Fruit fly (Drosophila melanogaster) whole organism, wandering third instar larva: ENCODE measurements around the gene CG8300.
A peak's percentile ranks its signal among the peaks of the same experiment; 100 is the strongest.

Experiments used
- Abd-B ChIP-seq: fragments of >200 bp; optimal IDR thresholded peaks from 2 replicates; lab custom pipeline; 2017; ENCODE audit warnings: missing biosample characterization, missing genetic modification characterization
- CG32264 ChIP-seq: fragments of 200-800 bp; sonication (Bioruptor generic); optimal IDR thresholded peaks from 2 replicates; lab custom pipeline; 2016; ENCODE audit warnings: missing biosample characterization, missing genetic modification characterization
- CG9705 ChIP-seq: fragments of 200-800 bp; sonication (Bioruptor generic); optimal IDR thresholded peaks from 2 replicates; lab custom pipeline; 2018; ENCODE audit warnings: missing biosample characterization, mild to moderate bottlenecking, missing genetic modification characterization
- CrebA ChIP-seq: fragments of 200-800 bp; sonication (Bioruptor generic); optimal IDR thresholded peaks from 2 replicates; lab custom pipeline; 2016; ENCODE audit warnings: missing biosample characterization, mild to moderate bottlenecking, missing genetic modification characterization, borderline replicate concordance
- Dfd ChIP-seq: fragments of >200 bp; optimal IDR thresholded peaks from 2 replicates; lab custom pipeline; 2017; ENCODE audit warnings: missing biosample characterization, missing genetic modification characterization
- Dif ChIP-seq: fragments of 200-275, 200-300 bp; sonication (Bioruptor generic); optimal IDR thresholded peaks from 2 replicates; lab custom pipeline; 2018; ENCODE audit warnings: missing biosample characterization, missing genetic modification characterization; ENCODE audit not compliant: partially characterized antibody
- GATAd ChIP-seq: sonication (Bioruptor generic); optimal IDR thresholded peaks from 2 replicates; lab custom pipeline; 2016; ENCODE audit warnings: missing biosample characterization, missing genetic modification characterization
- HLH106 ChIP-seq: fragments of 200-800 bp; optimal IDR thresholded peaks from 3 replicates; lab custom pipeline; 2019; ENCODE audit warnings: missing biosample characterization, mild to moderate bottlenecking, missing genetic modification characterization, moderate library complexity
- Hnf4 ChIP-seq: fragments of 200-800 bp; sonication (Bioruptor generic); optimal IDR thresholded peaks from 2 replicates; lab custom pipeline; 2016; ENCODE audit warnings: missing biosample characterization, mild to moderate bottlenecking, missing genetic modification characterization
- Hr78 ChIP-seq: fragments of >200 bp; optimal IDR thresholded peaks from 2 replicates; lab custom pipeline; 2017; ENCODE audit warnings: missing biosample characterization, missing genetic modification characterization
- Hr83 ChIP-seq: fragments of 200-300 bp; sonication (Bioruptor generic); optimal IDR thresholded peaks from 2 replicates; lab custom pipeline; 2016; ENCODE audit warnings: missing biosample characterization, mild to moderate bottlenecking, missing genetic modification characterization, moderate library complexity; ENCODE audit not compliant: poor library complexity, severe bottlenecking
- Jra ChIP-seq: sonication (Bioruptor generic); optimal IDR thresholded peaks from 2 replicates; lab custom pipeline; 2016; ENCODE audit warnings: missing biosample characterization, missing genetic modification characterization
- Mio ChIP-seq: sonication (Bioruptor generic); optimal IDR thresholded peaks from 2 replicates; lab custom pipeline; 2016; ENCODE audit warnings: missing biosample characterization, missing genetic modification characterization
- Myc ChIP-seq: fragments of >200 bp; optimal IDR thresholded peaks from 2 replicates; lab custom pipeline; 2017
- N ChIP-seq: fragments of >200 bp; optimal IDR thresholded peaks from 2 replicates; lab custom pipeline; 2018; ENCODE audit warnings: missing biosample characterization, missing external identifiers, missing genetic modification characterization
- OdsH ChIP-seq: fragments of 200-800 bp; sonication (Bioruptor generic); optimal IDR thresholded peaks from 2 replicates; lab custom pipeline; 2016; ENCODE audit warnings: missing biosample characterization, mild to moderate bottlenecking, missing genetic modification characterization
- Rel ChIP-seq, 2 experiments: fragments of 200-800 bp; sonication (Bioruptor generic) in 1 of 2; optimal IDR thresholded peaks; 2 replicates in 1 of 2; 3 replicates in 1 of 2; lab custom pipeline; 2016 to 2019; ENCODE audit warnings: mild to moderate bottlenecking in 2 of 2, missing biosample characterization in 2 of 2, missing genetic modification characterization in 2 of 2, moderate library complexity in 1 of 2
- Sp1 ChIP-seq: fragments of 200-800 bp; sonication (Bioruptor generic); optimal IDR thresholded peaks from 3 replicates; lab custom pipeline; 2019; ENCODE audit warnings: missing biosample characterization, mild to moderate bottlenecking, missing genetic modification characterization, moderate library complexity
- Vsx2 ChIP-seq: fragments of 200-300, 225-300 bp; sonication (Bioruptor generic); optimal IDR thresholded peaks from 2 replicates; lab custom pipeline; 2018; ENCODE audit warnings: missing biosample characterization, missing genetic modification characterization; ENCODE audit not compliant: partially characterized antibody
- br ChIP-seq: fragments of 200-800 bp; sonication (Bioruptor generic); optimal IDR thresholded peaks from 2 replicates; lab custom pipeline; 2016; ENCODE audit warnings: missing biosample characterization, missing genetic modification characterization
- dmrt93B ChIP-seq: fragments of 200-800 bp; sonication (Bioruptor generic); optimal IDR thresholded peaks from 2 replicates; lab custom pipeline; 2018; ENCODE audit warnings: missing biosample characterization, mild to moderate bottlenecking, missing genetic modification characterization
- ey ChIP-seq: fragments of 200-800 bp; sonication (Bioruptor generic); optimal IDR thresholded peaks from 2 replicates; lab custom pipeline; 2016; ENCODE audit warnings: missing biosample characterization, missing genetic modification characterization
- foxo ChIP-seq, 2 experiments: fragments of 200-800 bp; sonication (Bioruptor generic); optimal IDR thresholded peaks; 2 replicates in 1 of 2; 3 replicates in 1 of 2; lab custom pipeline; 2016 to 2017; ENCODE audit warnings: missing biosample characterization in 2 of 2, missing genetic modification characterization in 2 of 2
- fru ChIP-seq: fragments of 200-800 bp; sonication (Bioruptor generic); optimal IDR thresholded peaks from 3 replicates; lab custom pipeline; 2016; ENCODE audit warnings: missing biosample characterization, mild to moderate bottlenecking, missing genetic modification characterization
- lola ChIP-seq: fragments of >200 bp; optimal IDR thresholded peaks from 2 replicates; lab custom pipeline; 2017; ENCODE audit warnings: missing biosample characterization, missing genetic modification characterization
- pan ChIP-seq: fragments of >200 bp; optimal IDR thresholded peaks from 2 replicates; lab custom pipeline; 2017
- psq ChIP-seq: fragments of 200-800 bp; sonication (Bioruptor generic); optimal IDR thresholded peaks from 3 replicates; lab custom pipeline; 2017; ENCODE audit warnings: missing biosample characterization, mild to moderate bottlenecking, missing genetic modification characterization, moderate library complexity
- rgr ChIP-seq: fragments of 200-800 bp; sonication (Bioruptor generic); optimal IDR thresholded peaks from 3 replicates; lab custom pipeline; 2016; ENCODE audit warnings: missing biosample characterization, mild to moderate bottlenecking, missing genetic modification characterization
- sage ChIP-seq: fragments of 200-800 bp; sonication (Bioruptor generic); optimal IDR thresholded peaks from 2 replicates; lab custom pipeline; 2016; ENCODE audit warnings: missing biosample characterization, mild to moderate bottlenecking, missing genetic modification characterization
- tai ChIP-seq: sonication (Bioruptor generic); optimal IDR thresholded peaks from 2 replicates; lab custom pipeline; 2016; ENCODE audit warnings: missing biosample characterization, missing genetic modification characterization
- usp ChIP-seq: fragments of >200 bp; optimal IDR thresholded peaks from 2 replicates; lab custom pipeline; 2017; ENCODE audit warnings: missing biosample characterization, missing genetic modification characterization
- woc ChIP-seq: sonication (Bioruptor generic); optimal IDR thresholded peaks from 2 replicates; lab custom pipeline; 2016; ENCODE audit warnings: missing biosample characterization, mild to moderate bottlenecking, missing genetic modification characterization

The CG8300 gene

dm6 chrX:7073234-7073878, 31.3 kb upstream of the CG8300 start:
- TF ChIP-seq dmrt93B (GFP tag; lab: Kevin White, UChicago) (no peak), rgr (GFP tag; lab: Kevin White, UChicago) (no peak), Rel (GFP tag; optimal IDR thresholded peaks at IDR 0.05; lab: Kevin White, UChicago) (no peak), Rel (tag; optimal IDR thresholded peaks at IDR 0.05; lab: Kevin White, UChicago) (peak; percentile 5)

- peak; percentile 0 for TF ChIP-seq tai (GFP tag; lab: Kevin White, UChicago)
- TF ChIP-seq Hr83 (GFP tag; lab: Kevin White, UChicago): no peak
- TF ChIP-seq, all 38 proteins: peak for 1
Observed at dm6 chrX:7074316-7074925, 30.3 kb upstream of the CG8300 start.

- peak; percentile 11 for TF ChIP-seq Dfd (GFP tag; lab: Kevin White, UChicago)
- TF ChIP-seq N (GFP tag; lab: Kevin White, UChicago): no peak
Observed at dm6 chrX:7082407-7082806, 22.3 kb upstream of the CG8300 start.

DNA sequence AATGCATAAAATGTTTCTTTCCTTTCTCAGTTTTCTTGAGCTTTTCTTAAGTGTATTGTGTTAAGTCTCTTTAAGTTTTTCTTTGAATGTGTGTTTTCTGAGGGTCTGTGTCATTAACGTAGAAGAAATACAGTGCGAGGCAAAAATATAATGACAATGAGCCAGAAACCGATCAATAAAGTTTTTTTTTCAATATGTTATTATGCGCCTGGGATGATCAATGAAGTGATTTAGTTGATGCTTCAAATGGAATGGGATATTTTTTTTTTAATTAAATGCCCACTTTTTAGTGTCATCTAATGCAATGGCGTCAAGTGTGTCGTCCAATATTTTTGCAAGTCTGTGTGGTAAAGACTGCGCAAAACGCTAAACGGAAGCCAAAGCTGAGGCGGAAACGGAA, 18.1 kb upstream of the CG8300 start:
- TF ChIP-seq tai (GFP tag; lab: Kevin White, UChicago) (peak; percentile 29), lola (GFP tag; lab: Kevin White, UChicago) (no peak), GATAd (no peak), Hnf4 (GFP tag; lab: Kevin White, UChicago) (peak; percentile 11), Sp1 (GFP tag; lab: Kevin White, UChicago) (no peak)

DNA sequence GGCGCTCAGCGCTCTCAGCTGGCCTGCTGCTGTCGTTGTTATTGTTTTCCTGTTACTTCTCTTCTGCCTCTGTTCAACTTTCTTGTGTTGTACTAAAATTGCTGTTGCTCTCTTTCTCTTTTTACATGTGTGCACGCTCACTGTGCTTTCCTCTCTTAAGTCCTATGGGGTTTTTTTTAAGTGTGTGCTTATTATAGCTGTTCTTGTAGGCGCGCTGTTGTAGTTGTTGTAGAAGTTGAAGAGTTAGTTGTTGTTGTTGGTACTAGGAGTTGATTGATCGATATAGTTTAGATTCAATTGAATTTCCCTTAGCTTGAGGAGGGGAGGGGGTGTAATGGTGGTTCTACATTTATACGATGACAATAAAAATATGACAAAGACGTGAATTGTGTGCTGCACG, 12.8 kb upstream of the CG8300 start:
- TF ChIP-seq ey (GFP tag; lab: Kevin White, UChicago): no peak
- no peak for TF ChIP-seq pan (lab: Kevin White, UChicago)
- TF ChIP-seq GATAd: no peak
- TF ChIP-seq Hnf4 (GFP tag; lab: Kevin White, UChicago): no peak
- TF ChIP-seq OdsH (GFP tag; lab: Kevin White, UChicago): no peak
- no peak for TF ChIP-seq psq
- no peak for TF ChIP-seq usp (GFP tag; lab: Kevin White, UChicago)

DNA sequence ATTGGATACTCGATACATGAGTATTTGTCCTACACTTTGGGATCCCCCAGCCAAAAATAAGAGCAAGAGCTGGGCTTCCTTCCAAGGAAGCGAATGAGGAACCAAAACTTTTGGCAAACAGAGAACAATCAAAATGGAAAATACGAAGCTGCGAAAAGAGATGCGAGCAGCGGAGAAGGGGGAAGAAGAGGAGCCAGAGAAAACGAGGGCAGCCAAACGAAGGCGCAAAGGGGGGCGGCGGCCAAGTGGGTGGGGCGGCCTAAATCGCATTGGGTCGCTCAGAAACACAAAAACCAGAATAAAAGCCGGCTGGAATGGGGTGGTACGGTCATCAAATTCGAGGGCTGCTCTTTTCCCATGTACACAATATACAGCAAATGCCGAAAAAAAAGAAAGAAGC, 10.5 kb upstream of the CG8300 start:
- TF ChIP-seq Hr78 (no peak), HLH106 (no peak), Dfd (GFP tag; lab: Kevin White, UChicago) (no peak)
- TF ChIP-seq, all 38 proteins: peak for 0

DNA sequence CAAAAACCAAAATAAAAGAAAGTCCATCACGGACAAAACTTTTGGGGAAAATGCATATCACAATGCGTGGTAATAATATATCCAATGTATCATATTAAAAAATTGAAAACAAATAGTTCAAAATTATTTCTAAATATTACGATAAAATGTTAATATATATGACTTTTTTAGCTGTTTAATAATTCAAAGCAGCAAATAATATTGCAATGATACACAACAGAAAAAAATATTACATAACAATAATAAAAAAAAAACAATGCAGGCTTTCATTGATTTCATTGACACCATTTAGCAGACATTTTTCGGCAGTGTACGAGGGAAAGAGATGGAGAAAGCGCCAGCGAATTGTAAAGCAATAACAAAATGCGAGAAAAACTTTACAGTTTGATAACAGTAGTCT, 9.8 kb upstream of the CG8300 start:
- TF ChIP-seq Myc (lab: Kevin White, UChicago) (no peak), OdsH (GFP tag; lab: Kevin White, UChicago) (no peak)

DNA sequence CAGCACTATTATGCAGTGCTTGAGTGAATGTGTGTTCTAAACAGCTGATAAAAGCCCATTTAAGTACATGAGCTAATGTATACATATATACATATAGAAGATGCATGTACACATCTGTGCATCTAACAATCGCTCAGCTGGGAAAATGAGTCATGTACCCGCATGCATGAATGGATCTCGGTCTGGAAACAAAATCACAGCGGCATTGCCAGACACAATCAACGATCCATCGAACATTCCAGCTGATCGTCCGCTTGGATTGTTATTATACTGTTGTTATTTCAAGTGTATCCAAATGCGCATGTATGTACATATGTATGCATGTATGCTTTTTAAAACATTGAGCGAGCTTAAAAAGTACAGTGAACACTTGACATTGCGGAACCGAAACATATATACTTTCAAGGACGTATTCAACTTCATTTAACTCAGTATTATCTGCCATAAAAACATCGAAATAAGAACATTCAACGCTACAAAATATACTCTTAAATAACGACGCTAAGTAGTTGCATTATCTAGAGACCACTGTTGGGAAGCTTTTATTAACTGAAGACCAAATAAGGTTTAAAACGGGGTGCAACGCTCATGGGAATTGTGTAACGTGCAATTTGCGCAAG, 9.3 kb upstream of the CG8300 start:
- TF ChIP-seq Abd-B (GFP tag; lab: Kevin White, UChicago): no peak
- TF ChIP-seq Jra (GFP tag; lab: Kevin White, UChicago): peak; percentile 63
- TF ChIP-seq HLH106: peak; percentile 90
- TF ChIP-seq Hnf4 (GFP tag; lab: Kevin White, UChicago): peak; percentile 78
- no peak for TF ChIP-seq CrebA (GFP tag; lab: Kevin White, UChicago)
- TF ChIP-seq sage (GFP tag; lab: Kevin White, UChicago): peak; percentile 75
- peak; percentile 68 for TF ChIP-seq woc (GFP tag; lab: Kevin White, UChicago)
- TF ChIP-seq CG9705 (GFP tag; lab: Kevin White, UChicago): peak; percentile 87
- TF ChIP-seq GATAd: no peak
- TF ChIP-seq Vsx2: no peak
- peak; percentile 18 for TF ChIP-seq Hr83 (GFP tag; lab: Kevin White, UChicago)
- TF ChIP-seq lola (GFP tag; lab: Kevin White, UChicago): no peak
- TF ChIP-seq dmrt93B (GFP tag; lab: Kevin White, UChicago): peak; percentile 65
- no peak for TF ChIP-seq Dif (GFP tag; lab: Kevin White, UChicago)
- TF ChIP-seq rgr (GFP tag; lab: Kevin White, UChicago): peak; percentile 76
- peak; percentile 82 for TF ChIP-seq tai (GFP tag; lab: Kevin White, UChicago)
- TF ChIP-seq pan (lab: Kevin White, UChicago): no peak
- peak; percentile 89 for TF ChIP-seq Sp1 (GFP tag; lab: Kevin White, UChicago)
- no peak for TF ChIP-seq Mio
- TF ChIP-seq psq: peak; percentile 67
- peak; percentile 82 for TF ChIP-seq br
- TF ChIP-seq CG32264 (GFP tag; lab: Kevin White, UChicago): peak; percentile 67
- TF ChIP-seq fru (GFP tag; lab: Kevin White, UChicago): peak; percentile 84
- TF ChIP-seq foxo (GFP tag; optimal IDR thresholded peaks at IDR 0.05; lab: Kevin White, UChicago): peak in 1 of 2 experiments; percentile 89
- TF ChIP-seq ey (GFP tag; lab: Kevin White, UChicago): peak; percentile 82
- TF ChIP-seq usp (GFP tag; lab: Kevin White, UChicago): no peak
